Worm (Caenorhabditis elegans): Measurements from ENCODE around the gene srsx-13.

The srsx-13 gene

DNA sequence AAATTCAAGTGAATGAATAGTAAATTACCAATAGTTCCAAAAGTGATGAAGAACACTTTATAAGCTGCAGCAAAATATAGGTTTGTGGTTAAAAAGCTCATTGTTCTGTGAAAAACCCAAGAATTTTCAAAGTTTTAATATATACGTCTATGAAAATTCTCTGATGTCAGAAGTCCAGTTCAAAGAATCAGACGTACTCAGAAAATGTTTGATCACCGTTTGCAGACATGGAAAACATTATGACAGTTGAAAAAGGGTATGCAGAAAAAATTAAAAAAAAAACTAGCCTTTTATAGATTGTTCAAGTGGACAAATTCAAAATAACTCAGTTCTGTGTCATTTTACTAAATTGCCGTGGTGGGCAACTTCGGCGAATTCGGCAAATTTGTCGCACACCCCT lies 8.3 kb downstream of the srsx-13 start, which contains the start of gene srsx-10:
srsx-10 (minus strand) TSS at position 101 of the 400 bp plus-strand sequence.
- TF ChIP-seq ets-7 (tag; optimal IDR thresholded peaks at IDR 0.05) (no peak), ama-1 (optimal IDR thresholded peaks at IDR 0.05) (no peak), tbx-37 (GFP tag; conservative IDR thresholded peaks at IDR 0.05) (no peak), sea-1 (GFP tag; conservative IDR thresholded peaks at IDR 0.05) (no peak)

DNA sequence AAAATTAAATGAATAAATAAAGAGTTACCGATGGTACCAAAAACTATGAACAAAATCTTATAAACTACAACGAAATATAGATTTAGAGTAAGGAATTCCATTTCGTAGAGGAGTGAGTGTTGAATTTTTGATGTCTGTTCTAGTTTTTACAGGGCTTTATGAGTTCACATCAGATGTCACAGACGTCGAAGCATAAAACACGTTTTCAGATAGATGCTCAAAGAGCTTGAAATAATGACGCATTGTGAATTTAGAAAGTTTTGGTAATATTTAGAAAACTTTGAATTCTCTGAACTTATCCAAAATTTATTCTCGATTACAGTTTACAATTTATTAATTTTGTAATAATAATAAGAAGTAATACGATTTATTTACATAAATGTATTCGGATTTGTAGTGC lies 10.0 kb downstream of the srsx-13 start, which contains the start of gene srsx-9:
srsx-9 (minus strand) TSS at position 101 of the 400 bp plus-strand sequence.
- TF ChIP-seq aly-1 (tag; optimal IDR thresholded peaks at IDR 0.05) (no peak), B0310.2 (tag; optimal IDR thresholded peaks at IDR 0.05) (no peak), ceh-13 (GFP tag; optimal IDR thresholded peaks at IDR 0.05) (no peak), ets-7 (tag; optimal IDR thresholded peaks at IDR 0.05) (no peak), pes-1 (GFP tag; IDR thresholded peaks at IDR 0.05) (no peak), F13C5.2 (tag; optimal IDR thresholded peaks at IDR 0.05) (no peak), tra-4 (tag; optimal IDR thresholded peaks at IDR 0.05) (no peak), hmg-4 (GFP tag; optimal IDR thresholded peaks at IDR 0.05) (no peak), hmbx-1 (tag; optimal IDR thresholded peaks at IDR 0.05) (no peak), scrt-1 (GFP tag; IDR thresholded peaks at IDR 0.05) (no peak), sea-1 (GFP tag; conservative IDR thresholded peaks at IDR 0.05) (no peak)

- no peak for TF ChIP-seq tra-4 (tag; optimal IDR thresholded peaks at IDR 0.05)
- no peak for TF ChIP-seq hnd-1 (tag; optimal IDR thresholded peaks at IDR 0.05)
- no peak for TF ChIP-seq aly-1 (tag; optimal IDR thresholded peaks at IDR 0.05)
- TF ChIP-seq tbx-11 (GFP tag; IDR thresholded peaks at IDR 0.05), result no peak
- TF ChIP-seq tbx-37 (GFP tag; conservative IDR thresholded peaks at IDR 0.05), result no peak
- no peak for TF ChIP-seq F13C5.2 (tag; optimal IDR thresholded peaks at IDR 0.05)
- no peak for TF ChIP-seq flt-1 (GFP tag; IDR thresholded peaks at IDR 0.05)
- TF ChIP-seq hmg-4 (GFP tag; optimal IDR thresholded peaks at IDR 0.05), result no peak
- no peak for TF ChIP-seq ets-7 (tag; optimal IDR thresholded peaks at IDR 0.05)
- TF ChIP-seq hmbx-1 (tag; optimal IDR thresholded peaks at IDR 0.05), result no peak
- no peak for TF ChIP-seq ama-1 (optimal IDR thresholded peaks at IDR 0.05)
- no peak for TF ChIP-seq ceh-36 (tag; optimal IDR thresholded peaks at IDR 0.05)
- TF ChIP-seq sea-1 (GFP tag; conservative IDR thresholded peaks at IDR 0.05), result no peak
Observed at ce11 chrV:4969503-4969902, 13.5 kb downstream of the srsx-13 start.

DNA sequence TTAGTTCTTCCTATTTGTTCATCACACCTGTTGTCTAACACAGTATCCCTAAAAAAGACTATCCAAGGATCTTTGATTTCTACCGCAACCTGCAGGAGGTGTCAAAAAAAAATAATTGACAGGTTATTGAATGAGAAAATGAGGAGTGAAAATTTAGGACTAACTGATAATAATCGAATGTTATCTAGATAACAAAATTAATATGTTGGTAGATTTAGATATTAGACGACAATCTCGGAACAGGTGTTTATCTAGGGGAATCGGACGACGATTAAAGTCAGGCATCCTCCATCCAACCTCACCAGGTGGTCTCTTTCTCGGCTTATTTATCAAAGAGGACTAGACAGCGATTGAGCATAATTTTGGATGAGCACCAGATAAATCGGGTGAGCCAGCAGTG lies 14.2 kb downstream of the srsx-13 start:
- TF ChIP-seq hmg-4 (GFP tag; optimal IDR thresholded peaks at IDR 0.05) (no peak), hmbx-1 (tag; optimal IDR thresholded peaks at IDR 0.05) (no peak), ceh-13 (GFP tag; optimal IDR thresholded peaks at IDR 0.05) (no peak), tbx-37 (GFP tag; conservative IDR thresholded peaks at IDR 0.05) (no peak), ceh-36 (tag; optimal IDR thresholded peaks at IDR 0.05) (no peak), B0310.2 (tag; optimal IDR thresholded peaks at IDR 0.05) (no peak), F13C5.2 (tag; optimal IDR thresholded peaks at IDR 0.05) (no peak), aly-1 (tag; optimal IDR thresholded peaks at IDR 0.05) (no peak), tra-4 (tag; optimal IDR thresholded peaks at IDR 0.05) (no peak), ets-7 (tag; optimal IDR thresholded peaks at IDR 0.05) (no peak), tbx-11 (GFP tag; IDR thresholded peaks at IDR 0.05) (no peak), scrt-1 (GFP tag; IDR thresholded peaks at IDR 0.05) (no peak), pes-1 (GFP tag; IDR thresholded peaks at IDR 0.05) (no peak)

- 0 out of 2 replicates have a peak, but pooled peaks have one; percentile 10 for TF ChIP-seq pes-1 (GFP tag; IDR thresholded peaks at IDR 0.05)
- TF ChIP-seq flt-1 (GFP tag; IDR thresholded peaks at IDR 0.05), result no peak
Observed at ce11 chrV:4967238-4967637, 15.8 kb downstream of the srsx-13 start.

DNA sequence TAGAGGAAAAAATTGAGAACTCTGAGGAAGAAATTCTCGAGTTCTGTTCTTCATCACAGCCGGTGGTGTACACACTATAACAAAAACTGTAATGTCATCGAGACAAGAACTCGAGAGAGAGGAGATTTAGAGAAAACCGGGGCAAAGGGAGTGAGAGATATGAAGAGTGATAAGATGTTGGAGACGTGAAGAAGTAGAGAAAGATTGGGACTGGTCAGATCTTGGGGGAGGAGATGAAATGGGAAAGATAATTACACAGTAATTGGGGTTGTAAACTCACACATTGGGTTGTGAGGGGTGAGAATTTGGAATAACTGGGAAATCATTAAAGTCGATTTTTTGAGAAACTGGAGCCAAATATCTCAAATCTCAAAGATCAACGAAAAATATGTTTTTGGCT lies 17.2 kb downstream of the srsx-13 start:
- TF ChIP-seq ama-1 (optimal IDR thresholded peaks at IDR 0.05), result no peak
- no peak for TF ChIP-seq ceh-36 (tag; optimal IDR thresholded peaks at IDR 0.05)
- TF ChIP-seq scrt-1 (GFP tag; IDR thresholded peaks at IDR 0.05), result no peak
- TF ChIP-seq ets-7 (tag; optimal IDR thresholded peaks at IDR 0.05), result no peak
- no peak for TF ChIP-seq hnd-1 (tag; optimal IDR thresholded peaks at IDR 0.05)
- no peak for TF ChIP-seq aly-1 (tag; optimal IDR thresholded peaks at IDR 0.05)
- no peak for TF ChIP-seq flt-1 (GFP tag; IDR thresholded peaks at IDR 0.05)
- no peak for TF ChIP-seq ceh-13 (GFP tag; optimal IDR thresholded peaks at IDR 0.05)
- TF ChIP-seq sea-1 (GFP tag; conservative IDR thresholded peaks at IDR 0.05), result no peak
- no peak for TF ChIP-seq hmbx-1 (tag; optimal IDR thresholded peaks at IDR 0.05)
- TF ChIP-seq tbx-37 (GFP tag; conservative IDR thresholded peaks at IDR 0.05), result no peak
- no peak for TF ChIP-seq tra-4 (tag; optimal IDR thresholded peaks at IDR 0.05)
- TF ChIP-seq pes-1 (GFP tag; IDR thresholded peaks at IDR 0.05), result no peak
- no peak for TF ChIP-seq hmg-4 (GFP tag; optimal IDR thresholded peaks at IDR 0.05)
- no peak for TF ChIP-seq B0310.2 (tag; optimal IDR thresholded peaks at IDR 0.05)
- no peak for TF ChIP-seq F13C5.2 (tag; optimal IDR thresholded peaks at IDR 0.05)
- TF ChIP-seq tbx-11 (GFP tag; IDR thresholded peaks at IDR 0.05), result no peak

DNA sequence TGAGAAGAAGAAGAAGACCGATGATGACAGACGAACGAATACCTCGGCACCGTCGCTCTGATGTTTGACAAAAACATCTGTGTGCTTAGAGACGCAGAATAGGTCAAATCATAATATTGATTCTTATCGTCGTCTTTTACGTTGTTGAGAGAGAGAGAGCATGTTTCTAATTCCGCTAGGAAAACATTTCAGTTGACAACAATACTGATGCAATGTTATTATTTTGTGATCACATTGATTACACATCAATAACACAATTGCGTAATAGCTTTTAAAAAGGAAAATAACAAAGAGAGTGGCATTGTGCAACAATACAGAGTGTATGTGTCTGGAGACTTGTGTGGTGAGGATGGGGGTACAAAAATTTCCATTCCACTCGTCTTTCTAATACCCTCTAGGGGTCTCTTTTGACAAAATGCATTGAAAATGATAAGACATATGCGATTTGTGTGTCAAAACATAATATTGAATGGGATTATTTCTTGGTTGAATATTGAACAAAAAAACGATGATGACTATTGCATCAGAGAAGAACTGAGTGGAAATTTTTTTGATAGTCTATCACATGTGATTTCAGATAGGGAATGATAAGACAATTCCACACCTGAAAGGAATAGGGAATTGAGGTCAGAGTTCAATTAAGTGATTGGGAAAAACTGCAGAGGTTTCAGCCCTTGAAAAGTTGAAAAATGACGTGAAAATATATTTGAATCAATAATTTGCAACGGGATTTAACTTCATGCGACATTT lies 18.1 kb downstream of the srsx-13 start:
- no peak for TF ChIP-seq sea-1 (GFP tag; conservative IDR thresholded peaks at IDR 0.05)
- no peak for TF ChIP-seq ets-7 (tag; optimal IDR thresholded peaks at IDR 0.05)
- no peak for TF ChIP-seq tra-4 (tag; optimal IDR thresholded peaks at IDR 0.05)
- no peak for TF ChIP-seq hnd-1 (tag; optimal IDR thresholded peaks at IDR 0.05)
- TF ChIP-seq ceh-13 (GFP tag; optimal IDR thresholded peaks at IDR 0.05), result no peak
- no peak for TF ChIP-seq tbx-37 (GFP tag; conservative IDR thresholded peaks at IDR 0.05)
- no peak for TF ChIP-seq F13C5.2 (tag; optimal IDR thresholded peaks at IDR 0.05)
